Worm (Caenorhabditis elegans) whole organism, young adult: ENCODE data around the gene set-19.
A peak's percentile ranks its signal among the peaks of the same experiment; 100 is the strongest.

Experiments
- B0035.1 ChIP-seq: sonication (generic microtip); optimal IDR thresholded peaks from 2 replicates; lab custom pipeline; 2016; ENCODE audit warnings: missing genetic modification characterization, mild to moderate bottlenecking, missing compliant biosample characterization, missing genotype, missing genetic modification reagents
- C06A6.2 ChIP-seq: fragments of 200-800 bp; sonication (Bioruptor generic); conservative IDR thresholded peaks from 2 replicates; pipeline ENCODE4 v1.3.6; 2022; ENCODE audit warnings: missing genetic modification characterization, missing compliant biosample characterization
- D2030.7 ChIP-seq: fragments of 200-800 bp; sonication (Bioruptor generic); IDR thresholded peaks from 2 replicates; pipeline ENCODE4 v1.3.6; 2022; ENCODE audit warnings: missing genetic modification reagents, missing genetic modification characterization, missing compliant biosample characterization
- F10E7.11 ChIP-seq: sonication (generic microtip); optimal IDR thresholded peaks from 2 replicates; lab custom pipeline; 2017; ENCODE audit warnings: mild to moderate bottlenecking, missing genetic modification characterization, moderate library complexity, missing compliant biosample characterization
- F22D6.2 ChIP-seq: sonication (generic microtip); optimal IDR thresholded peaks from 2 replicates; lab custom pipeline; 2016; ENCODE audit warnings: mild to moderate bottlenecking, missing genetic modification characterization, missing compliant biosample characterization
- F39B2.1 ChIP-seq: fragments of 200-800 bp; sonication (Bioruptor generic); IDR thresholded peaks from 2 replicates; pipeline ENCODE4 v1.3.6; 2022; ENCODE audit warnings: missing genetic modification reagents, missing genetic modification characterization, missing compliant biosample characterization
- F55B11.4 ChIP-seq: sonication (generic microtip); optimal IDR thresholded peaks from 2 replicates; lab custom pipeline; 2016; ENCODE audit warnings: missing compliant biosample characterization, missing genetic modification characterization, borderline replicate concordance; ENCODE audit not compliant: insufficient read depth
- T26A5.8 ChIP-seq: sonication (generic microtip); optimal IDR thresholded peaks from 2 replicates; lab custom pipeline; 2016; ENCODE audit warnings: missing genetic modification characterization, missing compliant biosample characterization
- ama-1 ChIP-seq, 3 experiments: fragments of 150-350 bp in 1 of 3; sonication (generic microtip) in 2 of 3; optimal IDR thresholded peaks; 2 replicates each; lab custom pipeline; 2014 to 2018; ENCODE audit warnings: missing biosample characterization in 2 of 3, missing genetic modification characterization in 2 of 3, missing genetic modification reagents in 2 of 3
- atf-7 ChIP-seq: sonication (generic microtip); optimal IDR thresholded peaks from 2 replicates; lab custom pipeline; 2017; ENCODE audit warnings: mild to moderate bottlenecking, missing genetic modification characterization, missing compliant biosample characterization
- attf-3 ChIP-seq: fragments of 200-800 bp; sonication (Bioruptor generic); conservative IDR thresholded peaks from 2 replicates; pipeline ENCODE4 v1.3.6; 2022; ENCODE audit warnings: missing genetic modification reagents, missing genetic modification characterization, missing compliant biosample characterization
- attf-6 ChIP-seq: fragments of 200-800 bp; sonication (Bioruptor generic); IDR thresholded peaks from 2 replicates; pipeline ENCODE4 v1.3.6; 2022; ENCODE audit warnings: missing genetic modification reagents, missing genetic modification characterization, missing compliant biosample characterization
- bed-1 ChIP-seq: fragments of 200-800 bp; sonication (Bioruptor generic); IDR thresholded peaks from 2 replicates; pipeline ENCODE4 v1.3.6; 2022; ENCODE audit warnings: missing genetic modification reagents, missing genetic modification characterization, missing compliant biosample characterization
- bed-2 ChIP-seq: fragments of 200-800 bp; sonication (Bioruptor generic); IDR thresholded peaks from 2 replicates; pipeline ENCODE4 v1.3.6; 2022; ENCODE audit warnings: missing genetic modification reagents, missing genetic modification characterization, missing compliant biosample characterization
- cebp-2 ChIP-seq: fragments of 200-800 bp; sonication (Bioruptor generic); IDR thresholded peaks from 2 replicates; pipeline ENCODE4 v1.3.6; 2022; ENCODE audit warnings: missing genetic modification characterization, missing compliant biosample characterization
- ceh-27 ChIP-seq: fragments of 200-800 bp; sonication (Bioruptor generic); optimal IDR thresholded peaks from 2 replicates; lab custom pipeline; 2018; ENCODE audit warnings: mild to moderate bottlenecking, missing genetic modification characterization, moderate library complexity, missing compliant biosample characterization
- ceh-40 ChIP-seq: fragments of 200-800 bp; sonication (Bioruptor generic); IDR thresholded peaks from 2 replicates; pipeline ENCODE4 v1.3.6; 2022; ENCODE audit warnings: missing genetic modification characterization, missing compliant biosample characterization
- ceh-58 ChIP-seq: fragments of 200-800 bp; sonication (Bioruptor generic); IDR thresholded peaks from 2 replicates; pipeline ENCODE4 v1.3.6; 2022; ENCODE audit warnings: missing genetic modification characterization, missing compliant biosample characterization
- ceh-91 ChIP-seq: fragments of 200-800 bp; sonication (Bioruptor generic); IDR thresholded peaks from 2 replicates; pipeline ENCODE4 v1.3.6; 2022; ENCODE audit warnings: missing genetic modification reagents, missing genetic modification characterization, missing compliant biosample characterization
- chd-7 ChIP-seq: sonication (generic microtip); optimal IDR thresholded peaks from 2 replicates; lab custom pipeline; 2016; ENCODE audit warnings: mild to moderate bottlenecking, missing genetic modification characterization, moderate library complexity, missing compliant biosample characterization
- dox-1 ChIP-seq: fragments of 200-800 bp; sonication (Bioruptor generic); IDR thresholded peaks from 2 replicates; pipeline ENCODE4 v1.3.6; 2022; ENCODE audit warnings: missing genetic modification reagents, missing genetic modification characterization, missing compliant biosample characterization
- efl-1 ChIP-seq: fragments of 150-350 bp; optimal IDR thresholded peaks from 2 replicates; lab custom pipeline; 2014; ENCODE audit warnings: missing biosample characterization, missing genetic modification reagents, missing genetic modification characterization
- ekl-4 ChIP-seq: fragments of 200-800 bp; sonication (Bioruptor generic); IDR thresholded peaks from 2 replicates; pipeline ENCODE4 v1.3.6; 2022; ENCODE audit warnings: missing genetic modification reagents, missing genetic modification characterization, missing compliant biosample characterization
- hmg-20 ChIP-seq: fragments of 200-800 bp; sonication (Bioruptor generic); IDR thresholded peaks from 2 replicates; pipeline ENCODE4 v1.3.6; 2022; ENCODE audit warnings: missing genetic modification reagents, missing genetic modification characterization, missing compliant biosample characterization
- hrde-1 ChIP-seq: sonication (generic microtip); optimal IDR thresholded peaks from 2 replicates; lab custom pipeline; 2016; ENCODE audit warnings: missing genetic modification characterization, mild to moderate bottlenecking, missing compliant biosample characterization, moderate library complexity, missing genotype, missing genetic modification reagents, borderline replicate concordance
- lin-40 ChIP-seq: sonication (generic microtip); optimal IDR thresholded peaks from 2 replicates; lab custom pipeline; 2016; ENCODE audit warnings: missing genetic modification characterization, mild to moderate bottlenecking, missing compliant biosample characterization, missing genotype, missing genetic modification reagents
- lsy-27 ChIP-seq: sonication (generic microtip); optimal IDR thresholded peaks from 2 replicates; lab custom pipeline; 2017; ENCODE audit warnings: missing genetic modification characterization, mild to moderate bottlenecking, missing compliant biosample characterization, antibody characterized with exemption, missing genotype, borderline replicate concordance; ENCODE audit not compliant: insufficient read depth
- madf-10 ChIP-seq: sonication (generic microtip); optimal IDR thresholded peaks from 2 replicates; lab custom pipeline; 2016; ENCODE audit warnings: mild to moderate bottlenecking, missing genetic modification characterization, missing compliant biosample characterization
- madf-3 ChIP-seq: fragments of 200-800 bp; sonication (Bioruptor generic); IDR thresholded peaks from 2 replicates; pipeline ENCODE4 v1.3.6; 2022; ENCODE audit warnings: missing genetic modification reagents, missing genetic modification characterization, missing compliant biosample characterization
- madf-8 ChIP-seq: fragments of 200-800 bp; sonication (Bioruptor generic); conservative IDR thresholded peaks from 2 replicates; pipeline ENCODE4 v1.3.6; 2022; ENCODE audit warnings: missing genetic modification reagents, missing genetic modification characterization, missing compliant biosample characterization
- mes-4 ChIP-seq: sonication (generic microtip); optimal IDR thresholded peaks from 2 replicates; lab custom pipeline; 2016; ENCODE audit warnings: missing genotype, missing genetic modification characterization, missing compliant biosample characterization
- mxl-1 ChIP-seq: sonication (generic microtip); optimal IDR thresholded peaks from 2 replicates; lab custom pipeline; 2016; ENCODE audit warnings: missing genetic modification characterization, missing compliant biosample characterization
- nhr-179 ChIP-seq: sonication (generic microtip); optimal IDR thresholded peaks from 2 replicates; lab custom pipeline; 2016; ENCODE audit warnings: mild to moderate bottlenecking, missing genetic modification characterization, missing compliant biosample characterization
- nhr-80 ChIP-seq: sonication (generic microtip); optimal IDR thresholded peaks from 2 replicates; lab custom pipeline; 2016; ENCODE audit warnings: missing genetic modification characterization, missing compliant biosample characterization
- pbrm-1 ChIP-seq: fragments of 200-800 bp; sonication (Bioruptor generic); IDR thresholded peaks from 2 replicates; pipeline ENCODE4 v1.3.6; 2022; ENCODE audit warnings: missing genetic modification reagents, missing genetic modification characterization, missing compliant biosample characterization
- rcor-1 ChIP-seq: fragments of 200-800 bp; sonication (Bioruptor generic); IDR thresholded peaks from 2 replicates; pipeline ENCODE4 v1.3.6; 2022; ENCODE audit warnings: missing genetic modification reagents, missing genetic modification characterization, missing compliant biosample characterization
- rec-8 ChIP-seq, 2 experiments: sonication (generic microtip); optimal IDR thresholded peaks; 2 replicates each; lab custom pipeline; 2016; ENCODE audit warnings: mild to moderate bottlenecking in 2 of 2, missing genetic modification characterization in 2 of 2, missing genetic modification reagents in 2 of 2, missing genotype in 2 of 2, missing biosample characterization in 1 of 2, missing compliant biosample characterization in 1 of 2, moderate library complexity in 1 of 2
- repo-1 ChIP-seq: sonication (generic microtip); optimal IDR thresholded peaks from 2 replicates; lab custom pipeline; 2017; ENCODE audit warnings: mild to moderate bottlenecking, missing genetic modification characterization, missing compliant biosample characterization
- rpc-1 ChIP-seq, 2 experiments: fragments of 150-350 bp in 1 of 2; sonication (generic microtip) in 1 of 2; optimal IDR thresholded peaks; 2 replicates each; lab custom pipeline; 2014 to 2018; ENCODE audit warnings: missing biosample characterization in 1 of 2, missing genetic modification characterization in 1 of 2, missing genetic modification reagents in 1 of 2, missing genotype in 1 of 2
- snpc-1.3 ChIP-seq: sonication (generic microtip); optimal IDR thresholded peaks from 2 replicates; lab custom pipeline; 2017; ENCODE audit warnings: missing genetic modification characterization, mild to moderate bottlenecking, missing compliant biosample characterization, antibody characterized with exemption, moderate library complexity, missing genotype, missing genetic modification reagents; ENCODE audit not compliant: insufficient read depth
- snpc-4 ChIP-seq, 5 experiments: fragments of 150-350 bp in 1 of 5; sonication (generic microtip) in 4 of 5; optimal IDR thresholded peaks; 2 replicates each; lab custom pipeline; 2014 to 2018; ENCODE audit warnings: missing genetic modification characterization in 5 of 5, missing biosample characterization in 3 of 5, antibody characterized with exemption in 2 of 5, mild to moderate bottlenecking in 2 of 5, missing compliant biosample characterization in 2 of 5, missing genotype in 2 of 5, moderate library complexity in 2 of 5, missing genetic modification reagents in 1 of 5
- sptf-2 ChIP-seq: fragments of 200-800 bp; sonication (Bioruptor generic); optimal IDR thresholded peaks from 2 replicates; lab custom pipeline; 2018; ENCODE audit warnings: mild to moderate bottlenecking, missing genetic modification characterization, missing compliant biosample characterization
- tbp1 ChIP-seq: fragments of 200-800 bp; sonication (Bioruptor generic); optimal IDR thresholded peaks from 2 replicates; lab custom pipeline; 2018; ENCODE audit warnings: mild to moderate bottlenecking, missing genetic modification characterization, missing compliant biosample characterization
- unc-62 ChIP-seq: fragments of 150-350 bp; optimal IDR thresholded peaks from 2 replicates; lab custom pipeline; 2014; ENCODE audit warnings: missing biosample characterization, missing genetic modification reagents, missing genetic modification characterization
- zim-3 ChIP-seq: sonication (generic microtip); optimal IDR thresholded peaks from 2 replicates; lab custom pipeline; 2017; ENCODE audit warnings: mild to moderate bottlenecking, missing genetic modification characterization, moderate library complexity, missing compliant biosample characterization
- ztf-22 ChIP-seq: fragments of 200-800 bp; sonication (Bioruptor generic); optimal IDR thresholded peaks from 2 replicates; lab custom pipeline; 2018; ENCODE audit warnings: mild to moderate bottlenecking, missing genetic modification characterization, moderate library complexity, missing compliant biosample characterization
- ztf-26 ChIP-seq: sonication (generic microtip); optimal IDR thresholded peaks from 2 replicates; lab custom pipeline; 2017; ENCODE audit warnings: missing genetic modification characterization, missing compliant biosample characterization
- ztf-3 ChIP-seq: fragments of 200-800 bp; sonication (Bioruptor generic); optimal IDR thresholded peaks from 2 replicates; lab custom pipeline; 2018; ENCODE audit warnings: mild to moderate bottlenecking, missing genetic modification characterization, missing compliant biosample characterization

set-19 gene

DNA sequence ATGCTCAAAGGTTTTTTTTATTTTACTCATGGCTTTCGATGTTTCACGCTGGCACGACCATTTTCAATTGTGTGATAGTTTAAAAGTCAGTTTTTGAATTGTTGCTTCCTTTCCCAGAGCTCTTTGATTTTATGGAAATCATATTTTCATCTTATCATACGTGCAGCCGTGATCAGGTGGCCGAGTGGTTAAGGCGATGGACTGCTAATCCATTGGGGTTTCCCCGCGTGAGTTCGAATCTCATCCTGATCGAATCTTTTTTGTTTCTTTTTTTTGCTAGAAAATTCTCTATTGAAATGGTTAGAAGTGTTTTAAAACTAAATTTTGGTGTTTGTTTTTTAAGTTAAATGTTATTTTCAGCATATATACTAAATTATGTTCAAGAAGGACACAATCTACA, 29.2 kb upstream of the set-19 start (continued):
- TF ChIP-seq pbrm-1 (GFP tag; lab: Robert Waterston, UW) (peak; percentile 61; the same call in 1 of the 2 replicates), atf-7 (no peak), cebp-2 (no peak), repo-1 (tag; lab: Kevin White, UChicago) (no peak), F55B11.4 (tag; lab: Kevin White, UChicago) (no peak), efl-1 (GFP tag; lab: Kevin White, UChicago) (no peak), C06A6.2 (GFP tag; lab: Robert Waterston, UW) (no peak), T26A5.8 (no peak), sptf-2 (GFP tag; lab: Kevin White, UChicago) (no peak), mes-4 (tag; lab: Kevin White, UChicago) (peak; percentile 22), ztf-3 (GFP tag; lab: Kevin White, UChicago) (no peak), D2030.7 (GFP tag; lab: Robert Waterston, UW) (peak; percentile 82), nhr-179 (tag; lab: Kevin White, UChicago) (no peak), bed-1 (GFP tag; lab: Robert Waterston, UW) (no peak), B0035.1 (tag; lab: Kevin White, UChicago) (no peak), nhr-80 (no peak), ceh-58 (GFP tag; lab: Robert Waterston, UW) (no peak), ceh-91 (no peak), rcor-1 (peak; percentile 30; the same call in 1 of the 2 replicates), F39B2.1 (no peak), unc-62 (no peak), lsy-27 (no peak), snpc-4 (GFP tag; optimal IDR thresholded peaks at IDR 0.05; lab: Kevin White, UChicago) (peak; percentile 31), snpc-4 (tag; optimal IDR thresholded peaks at IDR 0.05; lab: Kevin White, UChicago) (peak in 1 of 4 experiments; percentile 56), F10E7.11 (tag; lab: Kevin White, UChicago) (no peak), hrde-1 (no peak), zim-3 (tag; lab: Kevin White, UChicago) (no peak), ama-1 (optimal IDR thresholded peaks at IDR 0.05; lab: Kevin White, UChicago) (no peak), ama-1 (GFP tag; optimal IDR thresholded peaks at IDR 0.05; lab: Kevin White, UChicago) (peak in 1 of 2 experiments; percentile 32), bed-2 (no peak), ekl-4 (no peak), attf-3 (no peak), chd-7 (tag; lab: Kevin White, UChicago) (no peak), madf-10 (no peak), F22D6.2 (no peak), ztf-22 (GFP tag; lab: Kevin White, UChicago) (no peak), madf-3 (GFP tag; lab: Robert Waterston, UW) (no peak), ceh-27 (GFP tag; lab: Kevin White, UChicago) (no peak), mxl-1 (tag; lab: Kevin White, UChicago) (peak; percentile 21), madf-8 (no peak), dox-1 (GFP tag; lab: Robert Waterston, UW) (no peak), hmg-20 (GFP tag; lab: Robert Waterston, UW) (no peak), snpc-1.3 (tag; lab: Kevin White, UChicago) (peak; percentile 45), lin-40 (tag; lab: Kevin White, UChicago) (no peak), ztf-26 (tag; lab: Kevin White, UChicago) (no peak), rpc-1 (optimal IDR thresholded peaks at IDR 0.05; lab: Kevin White, UChicago) (peak; percentile 71), rpc-1 (tag; optimal IDR thresholded peaks at IDR 0.05; lab: Kevin White, UChicago) (peak; percentile 94), ceh-40 (peak; percentile 58; the same call in 1 of the 2 replicates), rec-8 (tag; optimal IDR thresholded peaks at IDR 0.05; lab: Kevin White, UChicago) (no peak), tbp1 (GFP tag; lab: Kevin White, UChicago) (peak; percentile 89), attf-6 (GFP tag; lab: Robert Waterston, UW) (no peak)
